Fruit fly (Drosophila melanogaster) whole organism, embryonic: ENCODE results near the gene Glg1.

Source experiments
- Adf1 ChIP-seq: fragments of 200-800 bp; sonication (Bioruptor generic); IDR thresholded peaks from 2 replicates; pipeline ENCODE4 v1.3.6; 2022; ENCODE audit warnings: missing biosample characterization, missing genetic modification characterization
- Atf-2 ChIP-seq: fragments of 200-800 bp; sonication (Bioruptor generic); optimal IDR thresholded peaks from 2 replicates; lab custom pipeline; 2016; ENCODE audit warnings: missing biosample characterization, missing genetic modification characterization
- B-H1 ChIP-seq: fragments of 200-800 bp; sonication (Bioruptor generic); IDR thresholded peaks from 3 replicates; pipeline ENCODE4 v1.3.6; 2022; ENCODE audit warnings: missing biosample characterization, missing genetic modification characterization
- Bdp1 ChIP-seq: fragments of 200-800 bp; sonication (Bioruptor generic); optimal IDR thresholded peaks from 3 replicates; lab custom pipeline; 2016; ENCODE audit warnings: missing biosample characterization, missing genetic modification characterization
- CG10209 ChIP-seq: fragments of 200-800 bp; sonication (Bioruptor generic); optimal IDR thresholded peaks from 3 replicates; lab custom pipeline; 2017; ENCODE audit warnings: missing biosample characterization, mild to moderate bottlenecking, missing genetic modification characterization, missing genetic modification reagents
- CG10462 ChIP-seq: fragments of 200-800 bp; sonication (Bioruptor generic); optimal IDR thresholded peaks from 2 replicates; lab custom pipeline; 2016; ENCODE audit warnings: missing biosample characterization, missing genetic modification characterization
- CG11247 ChIP-seq: fragments of 200-800 bp; sonication (Bioruptor generic); IDR thresholded peaks from 2 replicates; pipeline ENCODE4 v1.3.6; 2022; ENCODE audit warnings: missing biosample characterization, missing genetic modification characterization
- CG11456 ChIP-seq: fragments of 200-800 bp; sonication (Bioruptor generic); IDR thresholded peaks from 3 replicates; pipeline ENCODE4 v1.3.6; 2022; ENCODE audit warnings: missing biosample characterization, missing genetic modification characterization
- CG11696 ChIP-seq: fragments of 200-800 bp; sonication (Bioruptor generic); IDR thresholded peaks from 2 replicates; pipeline ENCODE4 v1.3.6; 2022; ENCODE audit warnings: missing biosample characterization, missing genetic modification characterization
- CG12236 ChIP-seq: fragments of 200-800 bp; sonication (Bioruptor generic); optimal IDR thresholded peaks from 2 replicates; lab custom pipeline; 2016; ENCODE audit warnings: missing biosample characterization, missing genetic modification characterization
- CG12659 ChIP-seq: fragments of 200-800 bp; sonication (Bioruptor generic); optimal IDR thresholded peaks from 3 replicates; lab custom pipeline; 2017; ENCODE audit warnings: mild to moderate bottlenecking, missing biosample characterization, missing genetic modification reagents, missing genetic modification characterization
- CG12744 ChIP-seq: fragments of 200-800 bp; sonication (Bioruptor generic); optimal IDR thresholded peaks from 2 replicates; lab custom pipeline; 2016; ENCODE audit warnings: missing biosample characterization, missing genetic modification characterization
- CG13287 ChIP-seq: fragments of 200-800 bp; sonication (Bioruptor generic); IDR thresholded peaks from 2 replicates; pipeline ENCODE4 v1.3.6; 2022; ENCODE audit warnings: missing biosample characterization, missing genetic modification characterization; ENCODE audit not compliant: partially characterized antibody
- CG13894 ChIP-seq: fragments of 200-800 bp; sonication (Bioruptor generic); optimal IDR thresholded peaks from 3 replicates; lab custom pipeline; 2018; ENCODE audit warnings: missing biosample characterization, mild to moderate bottlenecking, missing genetic modification characterization, moderate library complexity
- CG1602 ChIP-seq: fragments of 200-800 bp; sonication (Bioruptor generic); optimal IDR thresholded peaks from 3 replicates; lab custom pipeline; 2016; ENCODE audit warnings: missing biosample characterization, missing genetic modification characterization
- CG17612 ChIP-seq: fragments of 200-800 bp; sonication (Bioruptor generic); IDR thresholded peaks from 2 replicates; pipeline ENCODE4 v1.3.6; 2022; ENCODE audit warnings: missing biosample characterization, missing genetic modification characterization
- CG1792 ChIP-seq: fragments of 200-800 bp; sonication (Bioruptor generic); optimal IDR thresholded peaks from 2 replicates; lab custom pipeline; 2016; ENCODE audit warnings: missing biosample characterization, missing genetic modification characterization
- CG18262 ChIP-seq: fragments of 200-800 bp; optimal IDR thresholded peaks from 3 replicates; lab custom pipeline; 2019; ENCODE audit warnings: missing biosample characterization, mild to moderate bottlenecking, missing genetic modification characterization, moderate library complexity
- CG1832 ChIP-seq: fragments of 200-800 bp; sonication (Bioruptor generic); optimal IDR thresholded peaks from 2 replicates; lab custom pipeline; 2017; ENCODE audit warnings: missing biosample characterization, mild to moderate bottlenecking, missing genetic modification characterization, inconsistent platforms
- CG2875 ChIP-seq: fragments of 200-800 bp; sonication (Bioruptor generic); optimal IDR thresholded peaks from 2 replicates; lab custom pipeline; 2017; ENCODE audit warnings: missing biosample characterization, mild to moderate bottlenecking, missing genetic modification characterization, missing genetic modification reagents
- CG30403 ChIP-seq: fragments of 200-800 bp; sonication (Bioruptor generic); optimal IDR thresholded peaks from 3 replicates; lab custom pipeline; 2016; ENCODE audit warnings: missing biosample characterization, missing genetic modification characterization
- CG4854 ChIP-seq: fragments of 200-800 bp; sonication (Bioruptor generic); optimal IDR thresholded peaks from 2 replicates; lab custom pipeline; 2016; ENCODE audit warnings: missing biosample characterization, missing genetic modification characterization, inconsistent platforms
- CG6813 ChIP-seq: fragments of 200-800 bp; sonication (Bioruptor generic); optimal IDR thresholded peaks from 2 replicates; lab custom pipeline; 2017; ENCODE audit warnings: missing biosample characterization, missing genetic modification characterization, mild to moderate bottlenecking, moderate library complexity, missing genetic modification reagents
- CG7839 ChIP-seq: fragments of 200-800 bp; sonication (Bioruptor generic); optimal IDR thresholded peaks from 3 replicates; lab custom pipeline; 2018; ENCODE audit warnings: missing biosample characterization, mild to moderate bottlenecking, missing genetic modification characterization, moderate library complexity
- CG9215 ChIP-seq: fragments of 200-800 bp; sonication (Bioruptor generic); IDR thresholded peaks from 2 replicates; pipeline ENCODE4 v1.3.6; 2022; ENCODE audit warnings: missing biosample characterization, missing genetic modification characterization
- D ChIP-seq, 2 experiments: fragments of 200-800 bp in 1 of 2; fragments of >200 bp in 1 of 2; sonication (Bioruptor generic) in 1 of 2; optimal IDR thresholded peaks; 2 replicates in 1 of 2; 3 replicates in 1 of 2; lab custom pipeline; 2017; ENCODE audit warnings: mild to moderate bottlenecking in 1 of 2, missing biosample characterization in 1 of 2, missing genetic modification characterization in 1 of 2, missing genetic modification reagents in 1 of 2
- Dbx ChIP-seq: fragments of 200-800 bp; sonication (Bioruptor generic); IDR thresholded peaks from 3 replicates; pipeline ENCODE4 v1.3.6; 2022; ENCODE audit warnings: missing biosample characterization, missing genetic modification characterization
- Doc3 ChIP-seq: fragments of 200-800 bp; sonication (Bioruptor generic); IDR thresholded peaks from 3 replicates; pipeline ENCODE4 v1.3.6; 2022; ENCODE audit warnings: missing biosample characterization, missing genetic modification characterization; ENCODE audit not compliant: partially characterized antibody
- Dp ChIP-seq: fragments of 200-800 bp; sonication (Bioruptor generic); optimal IDR thresholded peaks from 2 replicates; lab custom pipeline; 2018; ENCODE audit warnings: missing biosample characterization, mild to moderate bottlenecking, missing genetic modification characterization, moderate library complexity
- HmgD ChIP-seq: fragments of 200-800 bp; sonication (Bioruptor generic); optimal IDR thresholded peaks from 3 replicates; lab custom pipeline; 2016; ENCODE audit warnings: missing biosample characterization, missing genetic modification characterization
- Hsf ChIP-seq: fragments of 200-800 bp; sonication (Bioruptor generic); optimal IDR thresholded peaks from 3 replicates; lab custom pipeline; 2016; ENCODE audit warnings: missing biosample characterization, missing genetic modification characterization
- Lpt ChIP-seq: fragments of >200 bp; optimal IDR thresholded peaks from 2 replicates; lab custom pipeline; 2018; ENCODE audit warnings: missing biosample characterization, missing genetic modification characterization
- NfI ChIP-seq: fragments of 200-800 bp; sonication (Bioruptor generic); optimal IDR thresholded peaks from 3 replicates; lab custom pipeline; 2018; ENCODE audit warnings: missing biosample characterization, mild to moderate bottlenecking, missing genetic modification characterization, moderate library complexity
- Ptx1 ChIP-seq: fragments of 200-800 bp; sonication (Bioruptor generic); IDR thresholded peaks from 2 replicates; pipeline ENCODE4 v1.3.6; 2022; ENCODE audit warnings: missing biosample characterization, missing genetic modification characterization
- Rfx ChIP-seq: fragments of 200-800 bp; sonication (Bioruptor generic); IDR thresholded peaks from 2 replicates; pipeline ENCODE4 v1.3.6; 2022; ENCODE audit warnings: missing biosample characterization, missing genetic modification characterization
- ab ChIP-seq: fragments of 200-800 bp; sonication (Bioruptor generic); optimal IDR thresholded peaks from 2 replicates; lab custom pipeline; 2016; ENCODE audit warnings: missing biosample characterization, missing genetic modification characterization
- fd64A ChIP-seq: fragments of 200-800 bp; sonication (Bioruptor generic); optimal IDR thresholded peaks from 3 replicates; lab custom pipeline; 2018; ENCODE audit warnings: missing biosample characterization, mild to moderate bottlenecking, missing genetic modification characterization
- ham ChIP-seq: fragments of 200-800 bp; sonication (Bioruptor generic); IDR thresholded peaks from 2 replicates; pipeline ENCODE4 v1.3.6; 2022; ENCODE audit warnings: missing biosample characterization, missing genetic modification characterization
- hb ChIP-seq: fragments of 200-800 bp; sonication (Bioruptor generic); IDR thresholded peaks from 3 replicates; pipeline ENCODE4 v1.3.6; 2022; ENCODE audit warnings: missing biosample characterization, missing genetic modification characterization; ENCODE audit not compliant: partially characterized antibody
- her ChIP-seq: fragments of 200-800 bp; sonication (Bioruptor generic); optimal IDR thresholded peaks from 2 replicates; lab custom pipeline; 2016; ENCODE audit warnings: missing biosample characterization, missing genetic modification characterization
- odd ChIP-seq: fragments of 200-800 bp; sonication (Bioruptor generic); optimal IDR thresholded peaks from 2 replicates; lab custom pipeline; 2017; ENCODE audit warnings: missing biosample characterization, mild to moderate bottlenecking, missing genetic modification characterization
- p53 ChIP-seq: fragments of 200-800 bp; sonication (Bioruptor generic); optimal IDR thresholded peaks from 2 replicates; lab custom pipeline; 2016; ENCODE audit warnings: missing biosample characterization, missing genetic modification characterization
- pum ChIP-seq: fragments of 200-800 bp; sonication (Bioruptor generic); optimal IDR thresholded peaks from 2 replicates; lab custom pipeline; 2016; ENCODE audit warnings: missing biosample characterization, missing genetic modification characterization
- sd ChIP-seq: fragments of 200-800 bp; sonication (Bioruptor generic); optimal IDR thresholded peaks from 3 replicates; lab custom pipeline; 2018; ENCODE audit warnings: missing biosample characterization, mild to moderate bottlenecking, missing genetic modification characterization, moderate library complexity
- sr ChIP-seq: fragments of 200-800 bp; sonication (Bioruptor generic); IDR thresholded peaks from 3 replicates; pipeline ENCODE4 v1.3.6; 2022; ENCODE audit warnings: missing biosample characterization, missing genetic modification characterization
- sug ChIP-seq: fragments of 200-800 bp; optimal IDR thresholded peaks from 2 replicates; lab custom pipeline; 2019; ENCODE audit warnings: missing biosample characterization, mild to moderate bottlenecking, missing genetic modification characterization, moderate library complexity
- tgo ChIP-seq: fragments of 200-800 bp; sonication (Bioruptor generic); IDR thresholded peaks from 3 replicates; pipeline ENCODE4 v1.3.6; 2022; ENCODE audit warnings: missing biosample characterization, missing genetic modification characterization
- ttk ChIP-seq: fragments of 200-800 bp; sonication (Bioruptor generic); IDR thresholded peaks from 2 replicates; pipeline ENCODE4 v2.1.2; 2022; ENCODE audit warnings: missing biosample characterization, missing genetic modification characterization
- tup ChIP-seq: fragments of 200-800 bp; sonication (Bioruptor generic); optimal IDR thresholded peaks from 2 replicates; lab custom pipeline; 2016; ENCODE audit warnings: missing biosample characterization, mild to moderate bottlenecking, missing genetic modification characterization, moderate library complexity
- zfh1 ChIP-seq: fragments of 200-800 bp; sonication (Bioruptor generic); IDR thresholded peaks from 3 replicates; pipeline ENCODE4 v1.3.6; 2022; ENCODE audit warnings: missing biosample characterization, missing genetic modification characterization

The Glg1 gene

dm6 chr3L:21507354-21507928, at the start of gene Glg1, which contains the start of gene M6 (continued):
- no peak for TF ChIP-seq CG11247 (GFP tag; lab: Robert Waterston, UW)
- peak; percentile 86 for TF ChIP-seq CG12659 (GFP tag; lab: Kevin White, UChicago)
- TF ChIP-seq CG10462 = peak; percentile 38
- peak; percentile 48 for TF ChIP-seq CG12744
- TF ChIP-seq Rfx (GFP tag; lab: Robert Waterston, UW) = peak; percentile 85
- TF ChIP-seq CG4854 (GFP tag; lab: Kevin White, UChicago) = peak; percentile 32
- TF ChIP-seq CG11696 (GFP tag; lab: Robert Waterston, UW) = no peak
- peak; percentile 27 for TF ChIP-seq CG1792 (GFP tag; lab: Kevin White, UChicago)
- peak; percentile 74 for TF ChIP-seq Dbx (GFP tag; lab: Robert Waterston, UW)
- TF ChIP-seq CG18262 = peak; percentile 64
- TF ChIP-seq tup (GFP tag; lab: Kevin White, UChicago) = peak; percentile 7
- TF ChIP-seq ham = no peak
- TF ChIP-seq Adf1 (GFP tag; lab: Robert Waterston, UW) = peak; percentile 41; the same call in 1 of the 2 replicates
- peak; percentile 73 for TF ChIP-seq Hsf (GFP tag; lab: Kevin White, UChicago)
- TF ChIP-seq CG11456 (GFP tag; lab: Robert Waterston, UW) = peak; percentile 71; the same call in 1 of the 3 replicates
- no peak for TF ChIP-seq Atf-2
- peak; percentile 82 for TF ChIP-seq CG30403
- TF ChIP-seq CG6813 (GFP tag; lab: Kevin White, UChicago) = no peak
- peak; percentile 13 for TF ChIP-seq ab
- TF ChIP-seq hb = peak; percentile 90
- no peak for TF ChIP-seq CG17612
- TF ChIP-seq B-H1 (GFP tag; lab: Robert Waterston, UW) = 0 out of 3 replicates have a peak, but pooled peaks have one; percentile 28
- TF ChIP-seq CG10209 (GFP tag; lab: Kevin White, UChicago) = peak; percentile 55
- TF ChIP-seq ttk (GFP tag; lab: Robert Waterston, UW) = no peak
- TF ChIP-seq odd = no peak
- TF ChIP-seq CG13894 (tag; lab: Kevin White, UChicago) = no peak
- peak; percentile 94 for TF ChIP-seq Doc3 (GFP tag; lab: Robert Waterston, UW)
- peak; percentile 93 for TF ChIP-seq CG13287 (GFP tag; lab: Robert Waterston, UW)
- peak; percentile 42 for TF ChIP-seq HmgD (GFP tag; lab: Kevin White, UChicago)
- TF ChIP-seq zfh1 (GFP tag; lab: Robert Waterston, UW) = peak; percentile 57; the same call in 2 of the 3 replicates
- TF ChIP-seq CG1602 (GFP tag; lab: Kevin White, UChicago) = peak; percentile 68
- no peak for TF ChIP-seq CG1832
- no peak for TF ChIP-seq Lpt (GFP tag; lab: Kevin White, UChicago)
- TF ChIP-seq sug (tag; lab: Kevin White, UChicago) = peak; percentile 74
- no peak for TF ChIP-seq p53 (GFP tag; lab: Kevin White, UChicago)
- TF ChIP-seq CG12236 = peak; percentile 6
- no peak for TF ChIP-seq D (optimal IDR thresholded peaks at IDR 0.05; lab: Kevin White, UChicago)
- no peak for TF ChIP-seq D (GFP tag; optimal IDR thresholded peaks at IDR 0.05; lab: Kevin White, UChicago)
- TF ChIP-seq tgo = peak; percentile 52
- TF ChIP-seq CG7839 (tag; lab: Kevin White, UChicago) = peak; percentile 70
- TF ChIP-seq pum (GFP tag; lab: Kevin White, UChicago) = peak; percentile 69
- TF ChIP-seq fd64A (GFP tag; lab: Kevin White, UChicago) = no peak
- TF ChIP-seq sr (GFP tag; lab: Robert Waterston, UW) = no peak
- peak; percentile 61 for TF ChIP-seq Ptx1 (GFP tag; lab: Robert Waterston, UW)
- no peak for TF ChIP-seq her (GFP tag; lab: Kevin White, UChicago)
- TF ChIP-seq Bdp1 = peak; percentile 38
- TF ChIP-seq NfI (GFP tag; lab: Kevin White, UChicago) = peak; percentile 69
- TF ChIP-seq sd (tag; lab: Kevin White, UChicago) = peak; percentile 10
- TF ChIP-seq CG2875 = no peak
- peak; percentile 66 for TF ChIP-seq CG9215
- peak; percentile 33 for TF ChIP-seq Dp (GFP tag; lab: Kevin White, UChicago)
